Worm (Caenorhabditis elegans) whole organism, young adult: Measurements from ENCODE around the gene R10E11.5.

Source experiments
- B0035.1 ChIP-seq: sonication (generic microtip); optimal IDR thresholded peaks from 2 replicates; lab custom pipeline; 2016; ENCODE audit warnings: missing genetic modification characterization, mild to moderate bottlenecking, missing compliant biosample characterization, missing genotype, missing genetic modification reagents
- F22D6.2 ChIP-seq: sonication (generic microtip); optimal IDR thresholded peaks from 2 replicates; lab custom pipeline; 2016; ENCODE audit warnings: mild to moderate bottlenecking, missing genetic modification characterization, missing compliant biosample characterization
- F37B4.10 ChIP-seq: fragments of 200-800 bp; sonication (Bioruptor generic); IDR thresholded peaks from 2 replicates; pipeline ENCODE4 v1.3.6; 2022; ENCODE audit warnings: missing genetic modification characterization, missing compliant biosample characterization
- F39B2.1 ChIP-seq: fragments of 200-800 bp; sonication (Bioruptor generic); IDR thresholded peaks from 2 replicates; pipeline ENCODE4 v1.3.6; 2022; ENCODE audit warnings: missing genetic modification reagents, missing genetic modification characterization, missing compliant biosample characterization
- F52B5.7 ChIP-seq: sonication (generic microtip); optimal IDR thresholded peaks from 2 replicates; lab custom pipeline; 2016; ENCODE audit warnings: mild to moderate bottlenecking, missing genetic modification characterization, missing compliant biosample characterization
- F57A8.1 ChIP-seq: fragments of 200-800 bp; sonication (Bioruptor generic); optimal IDR thresholded peaks from 2 replicates; lab custom pipeline; 2018; ENCODE audit warnings: mild to moderate bottlenecking, missing genetic modification characterization, moderate library complexity, missing compliant biosample characterization
- K12H6.12 ChIP-seq: fragments of 200-800 bp; sonication (Bioruptor generic); optimal IDR thresholded peaks from 2 replicates; lab custom pipeline; 2018; ENCODE audit warnings: mild to moderate bottlenecking, missing genetic modification characterization, missing compliant biosample characterization
- Y56A3A.18 ChIP-seq: fragments of 200-800 bp; sonication (Bioruptor generic); IDR thresholded peaks from 2 replicates; pipeline ENCODE4 v1.3.6; 2022; ENCODE audit warnings: missing genetic modification reagents, missing genetic modification characterization, missing compliant biosample characterization
- Y79H2A.3 ChIP-seq: fragments of 200-800 bp; sonication (Bioruptor generic); conservative IDR thresholded peaks from 2 replicates; pipeline ENCODE4 v1.3.6; 2022; ENCODE audit warnings: missing genetic modification reagents, missing genetic modification characterization, missing compliant biosample characterization
- aptf-2 ChIP-seq: fragments of 200-800 bp; sonication (Bioruptor generic); conservative IDR thresholded peaks from 2 replicates; pipeline ENCODE4 v1.3.6; 2022; ENCODE audit warnings: missing genetic modification reagents, missing genetic modification characterization, missing compliant biosample characterization
- athp-1 ChIP-seq: sonication (generic microtip); optimal IDR thresholded peaks from 2 replicates; lab custom pipeline; 2017; ENCODE audit warnings: mild to moderate bottlenecking, missing genetic modification characterization, missing compliant biosample characterization
- attf-3 ChIP-seq: fragments of 200-800 bp; sonication (Bioruptor generic); conservative IDR thresholded peaks from 2 replicates; pipeline ENCODE4 v1.3.6; 2022; ENCODE audit warnings: missing genetic modification reagents, missing genetic modification characterization, missing compliant biosample characterization
- attf-6 ChIP-seq: fragments of 200-800 bp; sonication (Bioruptor generic); IDR thresholded peaks from 2 replicates; pipeline ENCODE4 v1.3.6; 2022; ENCODE audit warnings: missing genetic modification reagents, missing genetic modification characterization, missing compliant biosample characterization
- bed-2 ChIP-seq: fragments of 200-800 bp; sonication (Bioruptor generic); IDR thresholded peaks from 2 replicates; pipeline ENCODE4 v1.3.6; 2022; ENCODE audit warnings: missing genetic modification reagents, missing genetic modification characterization, missing compliant biosample characterization
- chd-7 ChIP-seq: sonication (generic microtip); optimal IDR thresholded peaks from 2 replicates; lab custom pipeline; 2016; ENCODE audit warnings: mild to moderate bottlenecking, missing genetic modification characterization, moderate library complexity, missing compliant biosample characterization
- dpl-1 ChIP-seq: fragments of 150-350 bp; optimal IDR thresholded peaks from 2 replicates; lab custom pipeline; 2014; ENCODE audit warnings: missing biosample characterization, missing genetic modification reagents, missing genetic modification characterization
- egl-18 ChIP-seq: fragments of 200-800 bp; sonication (Bioruptor generic); IDR thresholded peaks from 2 replicates; pipeline ENCODE4 v1.3.6; 2022; ENCODE audit warnings: missing genetic modification reagents, missing genetic modification characterization, missing compliant biosample characterization
- egrh-3 ChIP-seq: fragments of 200-800 bp; sonication (Bioruptor generic); IDR thresholded peaks from 2 replicates; pipeline ENCODE4 v1.3.6; 2022; ENCODE audit warnings: missing genetic modification reagents, missing genetic modification characterization, missing compliant biosample characterization
- ets-4 ChIP-seq: fragments of 200-800 bp; sonication (Bioruptor generic); optimal IDR thresholded peaks from 2 replicates; lab custom pipeline; 2018; ENCODE audit warnings: mild to moderate bottlenecking, missing genetic modification characterization, missing compliant biosample characterization
- him-1 ChIP-seq: sonication (generic microtip); optimal IDR thresholded peaks from 2 replicates; lab custom pipeline; 2016; ENCODE audit warnings: missing genotype, missing genetic modification reagents, missing genetic modification characterization, missing compliant biosample characterization
- hmg-20 ChIP-seq: fragments of 200-800 bp; sonication (Bioruptor generic); IDR thresholded peaks from 2 replicates; pipeline ENCODE4 v1.3.6; 2022; ENCODE audit warnings: missing genetic modification reagents, missing genetic modification characterization, missing compliant biosample characterization
- hrde-1 ChIP-seq: sonication (generic microtip); optimal IDR thresholded peaks from 2 replicates; lab custom pipeline; 2016; ENCODE audit warnings: missing genetic modification characterization, mild to moderate bottlenecking, missing compliant biosample characterization, moderate library complexity, missing genotype, missing genetic modification reagents, borderline replicate concordance
- hsf-1 ChIP-seq: fragments of 200-800 bp; sonication (Bioruptor generic); IDR thresholded peaks from 2 replicates; pipeline ENCODE4 v1.3.6; 2022; ENCODE audit warnings: missing genetic modification reagents, missing genetic modification characterization, missing compliant biosample characterization
- let-607 ChIP-seq, 2 experiments: fragments of 200-800 bp in 1 of 2; sonication (Bioruptor generic) in 1 of 2; sonication (generic microtip) in 1 of 2; optimal IDR thresholded peaks; 2 replicates each; lab custom pipeline; 2016 to 2018; ENCODE audit warnings: mild to moderate bottlenecking in 2 of 2, missing compliant biosample characterization in 2 of 2, missing genetic modification characterization in 2 of 2, moderate library complexity in 2 of 2, missing genotype in 1 of 2
- lin-26 ChIP-seq: fragments of 200-800 bp; sonication (Bioruptor generic); IDR thresholded peaks from 2 replicates; pipeline ENCODE4 v1.3.6; 2022; ENCODE audit warnings: missing genetic modification reagents, missing genetic modification characterization, missing compliant biosample characterization
- lin-40 ChIP-seq: sonication (generic microtip); optimal IDR thresholded peaks from 2 replicates; lab custom pipeline; 2016; ENCODE audit warnings: missing genetic modification characterization, mild to moderate bottlenecking, missing compliant biosample characterization, missing genotype, missing genetic modification reagents
- lir-1 ChIP-seq: fragments of 200-800 bp; sonication (Bioruptor generic); conservative IDR thresholded peaks from 2 replicates; pipeline ENCODE4 v1.3.6; 2022; ENCODE audit warnings: missing genetic modification reagents, missing genetic modification characterization, missing compliant biosample characterization
- lsy-27 ChIP-seq: sonication (generic microtip); optimal IDR thresholded peaks from 2 replicates; lab custom pipeline; 2017; ENCODE audit warnings: missing genetic modification characterization, mild to moderate bottlenecking, missing compliant biosample characterization, antibody characterized with exemption, missing genotype, borderline replicate concordance; ENCODE audit not compliant: insufficient read depth
- mel-28 ChIP-seq: sonication (generic microtip); optimal IDR thresholded peaks from 2 replicates; lab custom pipeline; 2016; ENCODE audit warnings: borderline replicate concordance, mild to moderate bottlenecking, missing genetic modification characterization, missing compliant biosample characterization
- mxl-1 ChIP-seq: sonication (generic microtip); optimal IDR thresholded peaks from 2 replicates; lab custom pipeline; 2016; ENCODE audit warnings: missing genetic modification characterization, missing compliant biosample characterization
- nfya-1 ChIP-seq: sonication (generic microtip); optimal IDR thresholded peaks from 2 replicates; lab custom pipeline; 2017; ENCODE audit warnings: antibody characterized with exemption, missing compliant biosample characterization, missing genetic modification characterization, borderline replicate concordance; ENCODE audit not compliant: insufficient read depth
- nfyb-1 ChIP-seq: fragments of 200-800 bp; sonication (Bioruptor generic); IDR thresholded peaks from 2 replicates; pipeline ENCODE4 v1.3.6; 2022; ENCODE audit warnings: missing genetic modification reagents, missing genetic modification characterization, missing compliant biosample characterization
- nhr-179 ChIP-seq: sonication (generic microtip); optimal IDR thresholded peaks from 2 replicates; lab custom pipeline; 2016; ENCODE audit warnings: mild to moderate bottlenecking, missing genetic modification characterization, missing compliant biosample characterization
- pha-4 ChIP-seq: fragments of 150-350 bp; sonication (generic microtip); optimal IDR thresholded peaks from 2 replicates; lab custom pipeline; 2014; ENCODE audit warnings: missing biosample characterization, missing genetic modification reagents, missing genetic modification characterization
- rcor-1 ChIP-seq: fragments of 200-800 bp; sonication (Bioruptor generic); IDR thresholded peaks from 2 replicates; pipeline ENCODE4 v1.3.6; 2022; ENCODE audit warnings: missing genetic modification reagents, missing genetic modification characterization, missing compliant biosample characterization
- rec-8 ChIP-seq, 2 experiments: sonication (generic microtip); optimal IDR thresholded peaks; 2 replicates each; lab custom pipeline; 2016; ENCODE audit warnings: mild to moderate bottlenecking in 2 of 2, missing genetic modification characterization in 2 of 2, missing genetic modification reagents in 2 of 2, missing genotype in 2 of 2, missing biosample characterization in 1 of 2, missing compliant biosample characterization in 1 of 2, moderate library complexity in 1 of 2
- repo-1 ChIP-seq: sonication (generic microtip); optimal IDR thresholded peaks from 2 replicates; lab custom pipeline; 2017; ENCODE audit warnings: mild to moderate bottlenecking, missing genetic modification characterization, missing compliant biosample characterization
- rpc-1 ChIP-seq, 2 experiments: fragments of 150-350 bp in 1 of 2; sonication (generic microtip) in 1 of 2; optimal IDR thresholded peaks; 2 replicates each; lab custom pipeline; 2014 to 2018; ENCODE audit warnings: missing biosample characterization in 1 of 2, missing genetic modification characterization in 1 of 2, missing genetic modification reagents in 1 of 2, missing genotype in 1 of 2
- snpc-1.1 ChIP-seq: sonication (generic microtip); optimal IDR thresholded peaks from 2 replicates; lab custom pipeline; 2017; ENCODE audit warnings: missing genetic modification characterization, mild to moderate bottlenecking, missing compliant biosample characterization, antibody characterized with exemption, moderate library complexity, missing genotype, missing genetic modification reagents; ENCODE audit not compliant: insufficient read depth
- snpc-1.3 ChIP-seq: sonication (generic microtip); optimal IDR thresholded peaks from 2 replicates; lab custom pipeline; 2017; ENCODE audit warnings: missing genetic modification characterization, mild to moderate bottlenecking, missing compliant biosample characterization, antibody characterized with exemption, moderate library complexity, missing genotype, missing genetic modification reagents; ENCODE audit not compliant: insufficient read depth
- snpc-3.4 ChIP-seq: sonication (generic microtip); optimal IDR thresholded peaks from 2 replicates; lab custom pipeline; 2017; ENCODE audit warnings: missing genetic modification characterization, mild to moderate bottlenecking, missing compliant biosample characterization, antibody characterized with exemption, moderate library complexity, missing genotype, missing genetic modification reagents
- snpc-4 ChIP-seq, 5 experiments: fragments of 150-350 bp in 1 of 5; sonication (generic microtip) in 4 of 5; optimal IDR thresholded peaks; 2 replicates each; lab custom pipeline; 2014 to 2018; ENCODE audit warnings: missing genetic modification characterization in 5 of 5, missing biosample characterization in 3 of 5, antibody characterized with exemption in 2 of 5, mild to moderate bottlenecking in 2 of 5, missing compliant biosample characterization in 2 of 5, missing genotype in 2 of 5, moderate library complexity in 2 of 5, missing genetic modification reagents in 1 of 5
- unc-130 ChIP-seq: sonication (generic microtip); optimal IDR thresholded peaks from 2 replicates; lab custom pipeline; 2016; ENCODE audit warnings: missing genetic modification reagents, missing genetic modification characterization, missing compliant biosample characterization
- zfh-2 ChIP-seq: fragments of 200-800 bp; sonication (Bioruptor generic); conservative IDR thresholded peaks from 2 replicates; pipeline ENCODE4 v1.3.6; 2022; ENCODE audit warnings: missing genetic modification reagents, missing genetic modification characterization, missing compliant biosample characterization
- ztf-22 ChIP-seq: fragments of 200-800 bp; sonication (Bioruptor generic); optimal IDR thresholded peaks from 2 replicates; lab custom pipeline; 2018; ENCODE audit warnings: mild to moderate bottlenecking, missing genetic modification characterization, moderate library complexity, missing compliant biosample characterization
- ztf-26 ChIP-seq: sonication (generic microtip); optimal IDR thresholded peaks from 2 replicates; lab custom pipeline; 2017; ENCODE audit warnings: missing genetic modification characterization, missing compliant biosample characterization

R10E11.5 gene

DNA sequence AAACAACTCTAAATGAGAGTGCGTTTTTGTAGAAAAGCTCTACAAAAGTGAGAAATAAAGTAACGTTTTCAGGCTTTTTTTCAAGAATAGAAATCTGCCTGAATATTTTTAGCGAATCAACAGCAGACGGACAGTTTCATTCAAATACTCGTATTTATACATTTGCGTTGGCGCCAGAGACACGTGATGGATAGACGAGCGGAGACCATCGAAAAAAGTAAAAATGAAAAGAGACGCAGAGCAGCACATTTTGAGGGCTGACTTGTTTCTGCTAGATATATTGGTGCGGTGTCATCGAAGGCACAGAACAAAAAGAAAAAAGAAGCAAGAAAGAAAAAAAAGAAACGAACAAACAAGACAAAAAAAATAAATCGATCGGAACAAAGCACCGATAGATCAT, 36.5 kb upstream of the R10E11.5 start:
- TF ChIP-seq hsf-1 (GFP tag; lab: Robert Waterston, UW) (no peak), snpc-3.4 (tag; lab: Kevin White, UChicago) (no peak), snpc-4 (GFP tag; optimal IDR thresholded peaks at IDR 0.05; lab: Kevin White, UChicago) (peak; percentile 11), snpc-4 (tag; optimal IDR thresholded peaks at IDR 0.05; lab: Kevin White, UChicago) (peak in 1 of 4 experiments; percentile 41), F39B2.1 (GFP tag; lab: Robert Waterston, UW) (no peak), hmg-20 (no peak), him-1 (tag; lab: Kevin White, UChicago) (no peak), nfya-1 (tag; lab: Kevin White, UChicago) (no peak), bed-2 (GFP tag; lab: Robert Waterston, UW) (no peak), hrde-1 (tag; lab: Kevin White, UChicago) (no peak), repo-1 (tag; lab: Kevin White, UChicago) (peak; percentile 40), athp-1 (no peak), unc-130 (GFP tag; lab: Kevin White, UChicago) (no peak), lin-26 (GFP tag; lab: Robert Waterston, UW) (no peak), F37B4.10 (no peak), snpc-1.1 (no peak), aptf-2 (no peak), F52B5.7 (tag; lab: Kevin White, UChicago) (no peak), F57A8.1 (GFP tag; lab: Kevin White, UChicago) (no peak), nhr-179 (tag; lab: Kevin White, UChicago) (no peak), B0035.1 (tag; lab: Kevin White, UChicago) (no peak), Y56A3A.18 (GFP tag; lab: Robert Waterston, UW) (no peak), snpc-1.3 (tag; lab: Kevin White, UChicago) (no peak), lin-40 (tag; lab: Kevin White, UChicago) (peak; percentile 39), mel-28 (tag; lab: Kevin White, UChicago) (no peak), lsy-27 (tag; lab: Kevin White, UChicago) (no peak), egl-18 (no peak), mxl-1 (tag; lab: Kevin White, UChicago) (no peak), attf-6 (GFP tag; lab: Robert Waterston, UW) (no peak), F22D6.2 (tag; lab: Kevin White, UChicago) (no peak), zfh-2 (GFP tag; lab: Robert Waterston, UW) (no peak), ets-4 (no peak), chd-7 (tag; lab: Kevin White, UChicago) (peak; percentile 18), ztf-22 (no peak), nfyb-1 (GFP tag; lab: Robert Waterston, UW) (peak; percentile 55; the same call in 1 of the 2 replicates), attf-3 (no peak), egrh-3 (no peak), rec-8 (tag; optimal IDR thresholded peaks at IDR 0.05; lab: Kevin White, UChicago) (no peak), Y79H2A.3 (GFP tag; lab: Robert Waterston, UW) (no peak), dpl-1 (GFP tag; lab: Kevin White, UChicago) (no peak), rcor-1 (GFP tag; lab: Robert Waterston, UW) (no peak), pha-4 (tag; lab: Kevin White, UChicago) (no peak), rpc-1 (optimal IDR thresholded peaks at IDR 0.05; lab: Kevin White, UChicago) (no peak), rpc-1 (tag; optimal IDR thresholded peaks at IDR 0.05; lab: Kevin White, UChicago) (no peak), let-607 (tag; optimal IDR thresholded peaks at IDR 0.05; lab: Kevin White, UChicago) (peak; percentile 22 to 26), ztf-26 (tag; lab: Kevin White, UChicago) (no peak), lir-1 (GFP tag; lab: Robert Waterston, UW) (no peak), K12H6.12 (tag; lab: Kevin White, UChicago) (peak; percentile 50)
